Worm (Caenorhabditis elegans): Measurements from ENCODE around the gene let-767.

ce11 chrIII:6324139-6324538 lies 15.6 kb downstream of the let-767 start, which contains the start of gene C56G2.5:
- TF ChIP-seq unc-39 (tag; optimal IDR thresholded peaks at IDR 0.05) (no peak), R02D3.7 (tag; optimal IDR thresholded peaks at IDR 0.05) (no peak), ztf-11 (tag; optimal IDR thresholded peaks at IDR 0.05) (no peak), unc-62 (GFP tag; optimal IDR thresholded peaks at IDR 0.05) (no peak), elt-1 (tag; optimal IDR thresholded peaks at IDR 0.05) (no peak), snpc-4 (tag; optimal IDR thresholded peaks at IDR 0.05) (no peak), lin-15B (tag; optimal IDR thresholded peaks at IDR 0.05) (no peak)

Data from whole organism, L3 larva.